2 fruit fly cellular contexts compared by ENCODE assay signal in the genomic region with DNA sequence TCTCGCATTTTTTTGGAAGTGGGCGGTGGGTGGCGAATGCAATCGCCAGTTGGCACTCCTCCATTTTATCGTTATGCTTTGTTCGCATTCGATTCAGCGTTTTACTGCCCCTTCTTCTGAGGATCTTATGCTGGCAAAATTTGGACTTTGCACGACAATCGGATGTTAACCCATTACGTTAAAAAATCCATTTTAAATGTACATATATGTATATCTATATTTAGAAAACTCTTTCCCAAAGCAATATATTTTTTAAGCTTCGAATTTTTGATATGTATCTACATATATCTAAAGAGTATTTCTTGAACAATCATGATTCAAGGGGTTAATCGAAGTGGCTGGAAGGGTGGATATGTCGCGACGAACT.
TF ChIP-seq lines count a peak whose summit lies in the region.

No protein-coding gene starts in this region.

TF ChIP-seq in whole organism, prepupa, 60 proteins besides CTCF, POLR2A, EP300 and RAD21 (continued from another document):
- TF ChIP-seq Lpt (GFP tag; optimal IDR thresholded peaks at IDR 0.05; lab: Kevin White, UChicago) (peak; percentile 16), OdsH (GFP tag; optimal IDR thresholded peaks at IDR 0.05; lab: Kevin White, UChicago) (peak; percentile 5), dsx (GFP tag; optimal IDR thresholded peaks at IDR 0.05; lab: Kevin White, UChicago; ENCODE audit: poor library complexity, severe bottlenecking) (peak; percentile 70), CG4318 (GFP tag; optimal IDR thresholded peaks at IDR 0.05; lab: Kevin White, UChicago) (no peak), Eip93F (GFP tag; optimal IDR thresholded peaks at IDR 0.05; lab: Kevin White, UChicago) (peak; percentile 78), vri (GFP tag; optimal IDR thresholded peaks at IDR 0.05; lab: Kevin White, UChicago) (peak; percentile 65), svp (GFP tag; lab: Kevin White, UChicago) (peak; percentile 76), CG3919 (GFP tag; optimal IDR thresholded peaks at IDR 0.05; lab: Kevin White, UChicago) (peak; percentile 37), Eip78C (GFP tag; lab: Kevin White, UChicago) (peak; percentile 74), CG8632 (GFP tag; optimal IDR thresholded peaks at IDR 0.05; lab: Kevin White, UChicago) (peak; percentile 19), eg (GFP tag; IDR thresholded peaks at IDR 0.05; lab: Robert Waterston, UW) (no peak; the same call in 1 of the 3 replicates), net (GFP tag; optimal IDR thresholded peaks at IDR 0.05; lab: Kevin White, UChicago) (peak; percentile 70), CG11902 (GFP tag; optimal IDR thresholded peaks at IDR 0.05; lab: Kevin White, UChicago) (no peak), CG10669 (GFP tag; optimal IDR thresholded peaks at IDR 0.05; lab: Kevin White, UChicago) (peak; percentile 56), Gug (GFP tag; IDR thresholded peaks at IDR 0.05; lab: Robert Waterston, UW) (no peak)

TF ChIP-seq in whole organism, wandering third instar larva, 38 proteins besides CTCF, POLR2A, EP300 and RAD21 (continued from another document):
- no peak for TF ChIP-seq dl (GFP tag; optimal IDR thresholded peaks at IDR 0.05; lab: Kevin White, UChicago; ENCODE audit: insufficient read depth in 1 of 2, partially characterized antibody in 2 of 2)
